Fruit fly (Drosophila melanogaster): ENCODE data around the gene RASSF8.

dm6 chr3R:25644172-25644571 lies 17.4 kb upstream of the RASSF8 start:
- TF ChIP-seq insv (optimal IDR thresholded peaks at IDR 0.05), result no peak
- no peak for TF ChIP-seq h (optimal IDR thresholded peaks at IDR 0.05)
- no peak for TF ChIP-seq Myc (optimal IDR thresholded peaks at IDR 0.05)
- TF ChIP-seq psq (optimal IDR thresholded peaks at IDR 0.05), result no peak

All from Kc167 (cell line).